Worm (Caenorhabditis elegans): ENCODE measurements around the gene K03A11.1.

The K03A11.1 gene

DNA sequence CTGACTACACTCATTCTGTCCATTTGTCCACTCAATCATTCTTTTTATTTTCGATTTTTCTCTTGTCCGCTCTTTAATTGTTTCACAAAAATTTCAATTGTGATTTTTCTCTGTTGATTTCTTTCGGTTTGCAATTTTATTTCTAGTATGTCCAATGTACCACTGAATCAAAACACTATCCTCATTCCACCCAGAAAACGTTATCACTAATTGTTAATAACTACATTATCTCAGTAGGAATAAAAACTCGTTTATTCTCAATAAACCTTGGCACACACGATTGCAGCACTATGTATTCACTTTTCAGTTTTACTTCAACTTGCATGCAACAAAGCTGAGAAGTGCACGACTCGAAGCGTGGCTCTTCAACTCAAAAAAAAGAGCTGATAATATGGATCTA, at the start of gene K03A11.1:
Gene K03A11.1 (plus strand): TSS at position 301 of the 400 bp plus-strand sequence.
- TF ChIP-seq nhr-25 (tag; optimal IDR thresholded peaks at IDR 0.05): no peak

DNA sequence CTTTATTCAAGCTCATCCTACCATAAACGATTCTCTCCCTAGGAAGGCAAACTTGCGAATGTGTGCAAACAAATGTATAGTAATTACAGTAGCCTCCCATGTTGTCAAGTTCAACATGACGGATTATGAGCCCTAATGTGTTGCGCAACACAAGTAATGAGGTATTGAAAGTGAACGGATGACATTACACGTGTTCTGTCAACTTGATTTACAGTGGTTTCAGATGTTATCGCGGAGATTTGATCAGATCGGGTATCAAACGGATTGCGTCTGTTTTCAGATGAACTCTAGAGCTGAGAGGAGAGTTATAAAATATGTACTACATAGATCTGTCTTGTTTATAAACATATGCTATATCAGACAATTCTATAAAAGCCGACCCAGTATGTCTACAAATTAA, 49.2 kb upstream of the K03A11.1 start:
- TF ChIP-seq elt-1 (tag; optimal IDR thresholded peaks at IDR 0.05): peak; percentile 3
- TF ChIP-seq hmg-11 (tag; optimal IDR thresholded peaks at IDR 0.05): no peak

DNA sequence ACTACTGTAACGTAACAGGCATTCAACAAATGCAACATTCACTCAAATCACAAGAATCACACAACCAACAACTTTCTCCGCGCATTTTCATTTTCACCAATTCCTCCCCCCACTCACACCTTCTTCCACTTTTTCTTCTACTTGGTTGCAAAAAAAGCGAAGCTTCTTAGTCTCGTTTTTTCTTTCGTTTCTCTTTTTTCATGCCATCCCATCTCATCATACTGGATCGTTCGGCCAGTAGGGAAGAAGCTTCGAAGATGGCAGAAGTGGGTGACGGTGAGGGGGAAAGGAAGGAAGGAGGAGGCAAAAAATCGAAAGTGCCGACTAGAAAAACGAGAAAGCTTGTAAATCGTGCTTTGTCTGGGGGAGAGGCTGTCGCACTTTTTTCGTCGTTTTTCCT, 48.4 kb upstream of the K03A11.1 start:
- no peak for TF ChIP-seq aly-2 (tag; optimal IDR thresholded peaks at IDR 0.05)
- peak; percentile 92 for TF ChIP-seq nhr-25 (tag; optimal IDR thresholded peaks at IDR 0.05)

DNA sequence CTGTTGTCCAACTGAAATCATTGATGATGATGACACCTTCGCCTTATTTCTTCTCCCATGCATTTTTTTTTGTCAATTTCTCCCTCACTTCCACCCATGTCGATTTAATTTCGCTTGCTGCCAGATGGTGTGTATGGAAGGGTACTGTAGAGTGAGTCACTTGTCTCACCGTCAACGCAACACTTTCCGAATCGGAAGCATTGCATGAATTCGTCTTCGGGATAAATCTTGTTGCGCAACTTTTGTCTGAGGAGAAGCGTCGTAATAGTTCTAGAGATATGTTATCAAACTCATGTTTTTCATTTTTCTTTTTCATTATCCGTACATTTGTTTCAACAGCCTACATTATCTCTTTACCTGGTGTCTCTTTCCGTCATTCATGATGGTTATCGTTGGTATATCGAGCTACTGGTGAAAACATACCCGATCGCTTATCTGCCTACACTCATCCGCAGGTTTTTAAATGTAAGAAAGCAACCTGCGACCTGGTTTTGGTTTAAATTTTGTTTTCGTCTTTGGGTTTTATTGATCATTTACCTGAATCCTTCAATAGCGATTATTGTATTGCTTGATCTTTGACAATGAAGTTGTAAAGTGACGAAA, 46.9 kb upstream of the K03A11.1 start:
- TF ChIP-seq nhr-25 (tag; optimal IDR thresholded peaks at IDR 0.05) (peak; percentile 93), mml-1 (tag; optimal IDR thresholded peaks at IDR 0.05) (no peak), nhr-23 (tag; optimal IDR thresholded peaks at IDR 0.05) (peak; percentile 45), elt-1 (tag; optimal IDR thresholded peaks at IDR 0.05) (peak; percentile 87)

DNA sequence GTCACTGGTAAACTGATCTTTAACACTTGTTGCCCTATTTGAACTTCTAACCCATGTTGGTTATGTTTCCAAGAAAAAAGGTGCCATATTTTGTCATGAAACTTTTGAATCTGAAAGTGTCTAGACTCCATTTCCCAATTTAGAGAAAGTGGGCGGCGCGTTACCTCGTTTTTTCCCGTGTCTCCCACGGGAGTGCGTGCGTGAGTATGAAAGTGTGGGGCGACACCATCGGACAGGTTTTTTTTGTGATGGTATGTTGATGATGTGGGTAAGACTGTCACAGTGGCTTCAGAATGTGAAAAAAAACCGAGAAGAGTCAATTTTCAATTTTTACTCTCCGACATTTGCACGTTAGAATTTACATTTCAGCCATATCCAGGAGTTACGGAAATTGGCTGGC, 45.8 kb upstream of the K03A11.1 start:
- TF ChIP-seq egl-27 (tag; optimal IDR thresholded peaks at IDR 0.05): no peak
- no peak for TF ChIP-seq fkh-10 (GFP tag; optimal IDR thresholded peaks at IDR 0.05)
- no peak for TF ChIP-seq fkh-2 (tag; optimal IDR thresholded peaks at IDR 0.05)
- TF ChIP-seq nhr-25 (tag; optimal IDR thresholded peaks at IDR 0.05): peak; percentile 67
- TF ChIP-seq nhr-43 (tag; optimal IDR thresholded peaks at IDR 0.05; ENCODE audit: poor library complexity, severe bottlenecking): no peak

DNA sequence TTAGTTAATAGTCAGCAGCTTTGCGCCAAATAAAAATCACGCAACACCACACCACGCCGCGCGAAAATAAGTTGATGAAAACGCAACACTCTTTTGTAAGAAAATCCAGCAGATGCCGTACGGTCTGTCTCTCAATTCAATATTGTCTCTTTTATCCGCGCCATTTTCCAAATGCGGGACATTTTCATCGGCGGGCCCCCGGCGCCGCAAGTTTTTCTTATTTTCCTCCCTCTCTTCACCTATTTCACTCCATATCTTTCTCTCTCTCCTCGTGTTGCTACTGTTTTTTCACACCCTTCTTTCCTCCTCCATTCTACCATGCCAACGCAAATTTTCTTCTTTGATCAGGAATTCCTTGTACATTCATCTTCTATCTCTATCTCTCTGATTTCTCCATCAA, 45.2 kb upstream of the K03A11.1 start:
- TF ChIP-seq ceh-16 (tag; optimal IDR thresholded peaks at IDR 0.05) (no peak), nhr-25 (tag; optimal IDR thresholded peaks at IDR 0.05) (peak; percentile 33)

DNA sequence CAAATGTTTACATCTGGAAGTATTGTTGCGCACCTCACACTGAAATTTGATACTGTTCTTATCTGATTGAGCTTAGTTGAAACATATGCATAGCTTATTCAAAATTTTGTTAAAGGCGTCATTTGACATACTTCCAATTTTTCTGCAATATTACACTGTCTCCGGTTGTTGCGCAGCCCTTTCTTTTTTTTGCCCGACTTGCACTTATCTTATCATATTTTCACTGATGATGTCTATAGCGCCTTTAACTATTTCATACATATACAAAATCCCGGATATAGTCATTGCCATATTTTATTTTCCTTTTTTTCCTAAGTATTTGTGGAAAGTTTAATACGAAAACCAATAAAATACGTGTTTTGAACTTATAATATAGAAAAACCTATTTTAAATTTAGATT, 44.8 kb upstream of the K03A11.1 start:
- TF ChIP-seq egl-27 (tag; optimal IDR thresholded peaks at IDR 0.05) (no peak), pqm-1 (tag; optimal IDR thresholded peaks at IDR 0.05) (no peak), sea-2 (GFP tag; optimal IDR thresholded peaks at IDR 0.05) (no peak), ama-1 (optimal IDR thresholded peaks at IDR 0.05) (no peak), snpc-4 (tag; optimal IDR thresholded peaks at IDR 0.05) (no peak), nhr-25 (tag; optimal IDR thresholded peaks at IDR 0.05) (no peak), ceh-82 (tag; optimal IDR thresholded peaks at IDR 0.05) (no peak)

DNA sequence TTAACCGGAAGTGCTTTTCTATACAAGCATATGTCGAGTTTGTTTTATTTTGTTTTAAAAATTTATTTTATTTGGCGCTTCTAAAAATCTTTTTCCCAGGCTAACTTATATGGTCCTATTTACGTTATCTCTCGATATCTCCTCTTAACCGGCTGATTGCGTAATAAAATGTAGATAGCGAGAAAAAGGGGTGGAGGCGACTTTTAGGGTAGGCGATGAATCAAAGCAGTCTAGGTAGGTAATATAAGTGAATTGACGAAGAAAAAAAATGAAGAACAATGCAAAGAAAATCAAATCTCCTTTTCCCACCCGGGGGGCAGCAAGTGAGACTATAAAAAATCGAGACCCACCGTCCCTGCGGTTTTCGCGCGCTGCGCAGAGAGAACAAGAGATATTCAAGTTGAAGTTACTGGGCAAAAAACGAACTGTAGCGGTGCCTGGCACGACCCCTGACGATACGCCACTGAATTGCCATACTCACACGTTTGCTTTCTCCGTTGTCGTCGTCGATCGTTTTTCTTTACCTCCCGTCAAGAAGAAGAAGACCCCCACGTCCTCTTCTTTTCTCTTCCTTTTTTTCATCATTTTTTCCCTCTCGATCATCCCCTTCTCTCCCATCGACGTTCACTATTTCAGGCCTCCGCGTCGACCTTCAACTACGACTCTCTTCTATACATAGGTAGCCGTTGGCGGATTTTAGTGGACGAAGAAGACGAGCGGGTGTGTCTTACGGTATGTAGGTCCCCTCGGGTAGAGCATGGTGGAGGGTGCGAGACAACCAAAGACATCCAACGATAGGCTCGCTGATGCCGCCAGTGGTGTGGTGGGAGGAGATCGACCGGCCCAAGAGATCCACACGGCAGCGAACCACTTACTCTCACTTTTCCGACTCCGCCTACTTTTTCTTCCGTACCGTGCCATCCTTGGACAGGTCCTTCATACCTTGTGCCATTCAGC, 43.4 kb upstream of the K03A11.1 start, which contains the start of gene nhr-25:
Gene nhr-25 (plus strand): TSS at position 637 of the 957 bp plus-strand sequence.
- TF ChIP-seq nhr-25 (tag; optimal IDR thresholded peaks at IDR 0.05) (peak; percentile 99), nhr-77 (tag; optimal IDR thresholded peaks at IDR 0.05) (no peak), ama-1 (optimal IDR thresholded peaks at IDR 0.05) (peak; percentile 38), nhr-23 (tag; optimal IDR thresholded peaks at IDR 0.05) (peak; percentile 18), egl-5 (tag; optimal IDR thresholded peaks at IDR 0.05) (no peak), unc-62 (GFP tag; optimal IDR thresholded peaks at IDR 0.05) (no peak), nfya-1 (tag; optimal IDR thresholded peaks at IDR 0.05; ENCODE audit: insufficient read depth) (peak; percentile 29), nhr-43 (tag; optimal IDR thresholded peaks at IDR 0.05; ENCODE audit: poor library complexity, severe bottlenecking) (peak; percentile 41), lsy-12 (tag; optimal IDR thresholded peaks at IDR 0.05) (peak; percentile 20)

DNA sequence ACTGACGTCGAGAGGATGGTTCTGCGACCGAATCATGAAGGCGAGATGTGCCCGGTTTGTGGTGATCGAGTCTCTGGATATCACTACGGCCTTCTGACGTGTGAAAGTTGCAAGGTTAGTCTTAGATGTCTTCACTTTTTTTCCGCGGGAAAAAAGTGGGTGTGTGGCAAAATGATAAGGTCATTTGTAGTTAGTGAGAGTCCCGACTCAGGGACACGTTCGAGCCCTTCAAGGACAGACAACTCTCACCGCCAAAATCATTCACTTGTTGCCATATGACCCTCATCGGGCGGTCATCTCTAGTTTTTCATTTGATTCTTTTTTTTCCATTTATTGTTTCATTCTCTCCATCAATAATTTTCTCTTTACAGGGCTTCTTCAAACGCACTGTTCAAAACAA, 42.6 kb upstream of the K03A11.1 start:
- peak; percentile 23 for TF ChIP-seq nhr-43 (tag; optimal IDR thresholded peaks at IDR 0.05; ENCODE audit: poor library complexity, severe bottlenecking)
- peak; percentile 100 for TF ChIP-seq nhr-25 (tag; optimal IDR thresholded peaks at IDR 0.05)
- peak in 1 of 3 experiments; percentile 58 for TF ChIP-seq elt-3 (tag; optimal IDR thresholded peaks at IDR 0.05)
- TF ChIP-seq nhr-237 (tag; optimal IDR thresholded peaks at IDR 0.05): no peak
- TF ChIP-seq snpc-4 (tag; optimal IDR thresholded peaks at IDR 0.05): no peak
- no peak for TF ChIP-seq nhr-12 (tag; optimal IDR thresholded peaks at IDR 0.05)

Measured in whole organism, L3 larva.